Worm (Caenorhabditis elegans): ENCODE results near the gene idpp-15.

Gene idpp-15

DNA sequence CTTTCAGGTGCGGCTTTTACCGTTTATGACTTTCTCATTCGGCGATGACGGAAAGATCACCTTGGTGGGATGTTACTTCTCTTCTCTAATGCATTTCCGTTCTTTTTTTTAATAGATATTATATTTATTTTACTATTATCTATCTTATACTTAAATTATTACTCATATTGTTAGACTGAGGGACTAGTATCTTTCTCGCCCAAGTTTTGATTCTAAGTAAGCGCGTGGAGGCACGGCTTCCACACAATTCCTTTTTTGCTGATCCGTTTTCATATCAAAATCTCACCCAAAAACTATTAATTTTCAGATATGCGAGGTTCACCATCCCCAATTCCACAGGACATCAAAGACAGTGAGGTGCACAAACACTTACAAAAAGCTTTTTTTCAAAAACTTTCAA is 4.9 kb downstream of the idpp-15 start, which contains the start of gene ZC21.10:
Gene ZC21.10 (plus strand): TSS at position 301 of the 400 bp plus-strand sequence.
- TF ChIP-seq nhr-6 (tag; optimal IDR thresholded peaks at IDR 0.05) (no peak), snpc-4 (tag; optimal IDR thresholded peaks at IDR 0.05) (no peak), ztf-1 (GFP tag; conservative IDR thresholded peaks at IDR 0.05) (no peak), nhr-11 (tag; optimal IDR thresholded peaks at IDR 0.05) (no peak), sem-4 (tag; optimal IDR thresholded peaks at IDR 0.05) (no peak), egl-27 (tag; optimal IDR thresholded peaks at IDR 0.05) (no peak), ceh-82 (tag; optimal IDR thresholded peaks at IDR 0.05) (no peak), fos-1 (tag; optimal IDR thresholded peaks at IDR 0.05) (no peak), crh-2 (tag; optimal IDR thresholded peaks at IDR 0.05) (no peak), aly-2 (tag; optimal IDR thresholded peaks at IDR 0.05) (no peak), lsy-2 (tag; optimal IDR thresholded peaks at IDR 0.05) (no peak), nhr-129 (tag; optimal IDR thresholded peaks at IDR 0.05) (no peak), nhr-21 (tag; optimal IDR thresholded peaks at IDR 0.05) (no peak), Y55F3AM.14 (GFP tag; optimal IDR thresholded peaks at IDR 0.05) (no peak), zag-1 (tag; optimal IDR thresholded peaks at IDR 0.05) (no peak), peb-1 (tag; optimal IDR thresholded peaks at IDR 0.05) (no peak)

DNA sequence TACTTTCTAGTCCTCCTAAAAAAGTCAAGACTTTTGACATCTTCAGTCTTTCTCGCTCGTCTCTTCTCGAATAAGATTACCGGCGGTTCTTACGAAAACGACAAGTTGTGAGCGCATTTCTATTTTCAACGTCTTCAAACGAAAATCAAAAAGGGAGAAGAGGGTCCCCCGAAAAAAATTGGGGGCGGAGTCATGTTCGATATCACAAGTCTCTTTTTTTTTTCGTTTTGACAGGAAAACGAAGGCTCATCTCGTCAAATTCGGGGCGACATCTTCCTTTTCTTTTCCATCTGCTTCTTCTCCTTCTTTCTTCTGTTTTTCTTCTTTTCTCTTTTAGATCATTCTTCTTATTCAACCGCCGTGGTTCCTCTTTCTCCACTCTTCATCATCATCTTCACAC is 9.0 kb downstream of the idpp-15 start:
- TF ChIP-seq ztf-1 (GFP tag; conservative IDR thresholded peaks at IDR 0.05) (no peak), C34F6.9 (tag; optimal IDR thresholded peaks at IDR 0.05) (peak; percentile 16)

DNA sequence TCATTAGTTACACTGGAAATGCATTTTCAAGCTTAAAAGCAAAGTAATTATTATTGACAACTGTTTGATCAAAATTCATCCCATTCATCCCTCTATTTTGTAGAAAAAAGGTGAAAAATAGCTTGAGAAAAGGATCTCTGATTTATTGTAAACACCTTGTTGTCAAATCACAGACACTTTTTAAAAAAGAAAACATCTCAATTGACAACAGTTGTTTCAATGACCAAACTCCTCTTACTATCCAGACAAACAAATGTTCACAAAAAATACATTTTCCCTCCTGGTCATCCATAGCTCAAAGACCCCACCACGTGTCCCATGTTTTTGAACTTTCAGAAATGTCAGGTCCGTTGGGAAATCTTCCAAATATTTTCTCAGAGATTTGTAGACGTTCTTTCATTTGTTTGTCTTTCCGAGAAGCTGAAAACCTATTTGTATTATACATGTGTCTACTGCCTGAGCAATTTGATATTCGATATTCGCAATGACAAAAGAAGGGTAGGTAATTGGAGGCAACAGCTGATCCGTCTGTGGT is 9.8 kb downstream of the idpp-15 start, which contains the start of gene trp-1:
Gene trp-1 (plus strand): TSS at position 485 of the 535 bp plus-strand sequence.
- no peak for TF ChIP-seq mbf-1 (tag; optimal IDR thresholded peaks at IDR 0.05)
- TF ChIP-seq mdl-1 (tag; optimal IDR thresholded peaks at IDR 0.05), result no peak
- no peak for TF ChIP-seq gmeb-1 (tag; optimal IDR thresholded peaks at IDR 0.05)
- no peak for TF ChIP-seq lin-39 (tag; optimal IDR thresholded peaks at IDR 0.05)
- TF ChIP-seq nhr-129 (tag; optimal IDR thresholded peaks at IDR 0.05), result no peak
- no peak for TF ChIP-seq ama-1 (optimal IDR thresholded peaks at IDR 0.05)
- TF ChIP-seq R02D3.7 (tag; optimal IDR thresholded peaks at IDR 0.05), result no peak
- no peak for TF ChIP-seq C34F6.9 (tag; optimal IDR thresholded peaks at IDR 0.05)

DNA sequence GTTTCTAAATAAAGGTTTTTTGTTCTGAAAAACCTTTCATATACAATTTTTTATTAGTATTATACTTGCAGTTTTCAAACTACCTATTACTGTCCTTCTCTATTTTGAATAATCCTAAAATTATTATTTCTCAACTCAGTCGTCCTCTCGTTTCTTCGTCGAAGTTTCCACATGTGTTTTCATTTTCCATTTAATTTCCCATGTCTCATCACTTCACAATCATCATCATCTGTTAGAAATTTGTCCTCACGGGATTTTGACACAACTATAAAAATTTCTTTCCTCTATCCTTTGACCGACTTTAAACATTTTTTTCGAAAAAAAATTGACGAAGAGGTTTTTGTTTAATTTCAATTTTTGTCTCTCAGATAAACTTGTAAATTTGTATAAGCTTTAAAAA is 10.6 kb downstream of the idpp-15 start:
- TF ChIP-seq mbf-1 (tag; optimal IDR thresholded peaks at IDR 0.05) (no peak), sma-9 (GFP tag; optimal IDR thresholded peaks at IDR 0.05) (no peak), sma-9 (tag; optimal IDR thresholded peaks at IDR 0.05) (no peak), peb-1 (tag; optimal IDR thresholded peaks at IDR 0.05) (no peak), lin-11 (tag; optimal IDR thresholded peaks at IDR 0.05) (no peak), nhr-12 (tag; optimal IDR thresholded peaks at IDR 0.05) (no peak), elt-1 (tag; optimal IDR thresholded peaks at IDR 0.05) (no peak), fos-1 (tag; optimal IDR thresholded peaks at IDR 0.05) (no peak), nhr-21 (tag; optimal IDR thresholded peaks at IDR 0.05) (no peak)

DNA sequence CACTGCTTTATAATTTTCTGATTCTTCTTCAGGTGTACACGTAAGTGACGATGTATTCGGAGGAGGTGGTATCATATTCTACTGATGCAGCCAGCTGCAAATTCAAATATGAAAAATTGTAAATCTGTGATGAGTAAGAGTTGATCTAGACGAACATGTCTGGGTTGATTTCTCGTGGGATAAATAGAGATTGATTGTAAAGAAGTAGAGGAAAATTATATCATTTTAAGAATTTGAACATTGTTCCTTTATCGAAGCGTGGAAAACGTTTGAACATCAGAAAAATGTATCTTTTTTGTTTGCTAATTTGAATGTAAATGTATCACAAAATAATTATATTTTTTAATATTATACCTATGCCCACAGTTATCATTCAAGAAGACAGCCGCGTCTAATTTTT is 20.6 kb downstream of the idpp-15 start, which contains the start of gene ZC21.6:
Gene ZC21.6 (minus strand): TSS at position 101 of the 400 bp plus-strand sequence.
- TF ChIP-seq nhr-6 (tag; optimal IDR thresholded peaks at IDR 0.05), result no peak
- TF ChIP-seq ztf-1 (GFP tag; conservative IDR thresholded peaks at IDR 0.05), result no peak
- TF ChIP-seq F13H6.1 (tag; optimal IDR thresholded peaks at IDR 0.05), result no peak
- no peak for TF ChIP-seq mab-5 (tag; optimal IDR thresholded peaks at IDR 0.05)
- TF ChIP-seq gmeb-1 (tag; optimal IDR thresholded peaks at IDR 0.05), result no peak
- TF ChIP-seq zag-1 (tag; optimal IDR thresholded peaks at IDR 0.05), result no peak
- no peak for TF ChIP-seq R02D3.7 (tag; optimal IDR thresholded peaks at IDR 0.05)
- no peak for TF ChIP-seq alr-1 (tag; optimal IDR thresholded peaks at IDR 0.05)
- TF ChIP-seq mbf-1 (tag; optimal IDR thresholded peaks at IDR 0.05), result no peak
- no peak for TF ChIP-seq ZK546.5 (tag; optimal IDR thresholded peaks at IDR 0.05)
- no peak for TF ChIP-seq nhr-23 (tag; optimal IDR thresholded peaks at IDR 0.05)
- TF ChIP-seq C34F6.9 (tag; optimal IDR thresholded peaks at IDR 0.05), result no peak
- TF ChIP-seq ceh-82 (tag; optimal IDR thresholded peaks at IDR 0.05), result no peak
- no peak for TF ChIP-seq unc-62 (GFP tag; optimal IDR thresholded peaks at IDR 0.05)
- no peak for TF ChIP-seq blmp-1 (tag; optimal IDR thresholded peaks at IDR 0.05; ENCODE audit: insufficient read depth)
- no peak for TF ChIP-seq lin-11 (tag; optimal IDR thresholded peaks at IDR 0.05)
- no peak for TF ChIP-seq ztf-11 (tag; optimal IDR thresholded peaks at IDR 0.05)
- TF ChIP-seq elt-1 (tag; optimal IDR thresholded peaks at IDR 0.05), result no peak
- TF ChIP-seq nhr-21 (tag; optimal IDR thresholded peaks at IDR 0.05), result no peak
